Fruit fly (Drosophila melanogaster): Measurements from ENCODE around the gene CG14089.
A peak's percentile ranks its signal among the peaks of the same experiment; 100 is the strongest.

CG14089 gene

dm6 chr3L:19258199-19258598 is 22.4 kb downstream of the CG14089 start (continued):
- TF ChIP-seq jing (GFP tag; optimal IDR thresholded peaks at IDR 0.05), result no peak
- TF ChIP-seq CG6765 (GFP tag; optimal IDR thresholded peaks at IDR 0.05), result no peak
- no peak for TF ChIP-seq CG31441 (GFP tag; IDR thresholded peaks at IDR 0.05)
- TF ChIP-seq ems (GFP tag; optimal IDR thresholded peaks at IDR 0.05), result no peak
- no peak for TF ChIP-seq Atf-2 (GFP tag; optimal IDR thresholded peaks at IDR 0.05)
- no peak for TF ChIP-seq Hand (GFP tag; optimal IDR thresholded peaks at IDR 0.05)
- TF ChIP-seq ken (GFP tag; IDR thresholded peaks at IDR 0.05), result no peak
- TF ChIP-seq CG17802 (tag; optimal IDR thresholded peaks at IDR 0.05), result no peak
- TF ChIP-seq Xbp1 (GFP tag; optimal IDR thresholded peaks at IDR 0.05), result no peak
- no peak for TF ChIP-seq CG13894 (tag; optimal IDR thresholded peaks at IDR 0.05)
- TF ChIP-seq PHDP (tag; optimal IDR thresholded peaks at IDR 0.05), result no peak
- no peak for TF ChIP-seq CG1792 (GFP tag; optimal IDR thresholded peaks at IDR 0.05)
- TF ChIP-seq crp (GFP tag; optimal IDR thresholded peaks at IDR 0.05), result no peak
- TF ChIP-seq mirr (GFP tag; optimal IDR thresholded peaks at IDR 0.05), result no peak
- no peak for TF ChIP-seq CG3995 (GFP tag; optimal IDR thresholded peaks at IDR 0.05)
- TF ChIP-seq CG3281 (GFP tag; optimal IDR thresholded peaks at IDR 0.05), result no peak
- no peak for TF ChIP-seq stc (GFP tag; IDR thresholded peaks at IDR 0.05)
- no peak for TF ChIP-seq fru (optimal IDR thresholded peaks at IDR 0.05)
- no peak for TF ChIP-seq lola (GFP tag; optimal IDR thresholded peaks at IDR 0.05)
- no peak for TF ChIP-seq bab2 (GFP tag; optimal IDR thresholded peaks at IDR 0.05)
- no peak for TF ChIP-seq Gug (GFP tag; IDR thresholded peaks at IDR 0.05)
- TF ChIP-seq jumu (GFP tag; optimal IDR thresholded peaks at IDR 0.05), result no peak
- no peak for TF ChIP-seq CG9609 (GFP tag; optimal IDR thresholded peaks at IDR 0.05)
- no peak for TF ChIP-seq abd-A (tag; optimal IDR thresholded peaks at IDR 0.05)
- TF ChIP-seq bsh (GFP tag; optimal IDR thresholded peaks at IDR 0.05), result no peak
- TF ChIP-seq Vsx1 (GFP tag; optimal IDR thresholded peaks at IDR 0.05), result peak; percentile 44
- no peak for TF ChIP-seq pan (optimal IDR thresholded peaks at IDR 0.05)
- TF ChIP-seq pan (GFP tag; optimal IDR thresholded peaks at IDR 0.05 in 1 of 2, IDR thresholded peaks at IDR 0.05 in 1 of 2), result no peak
- TF ChIP-seq ind (GFP tag; optimal IDR thresholded peaks at IDR 0.05), result no peak
- no peak for TF ChIP-seq schlank (tag; optimal IDR thresholded peaks at IDR 0.05)
- no peak for TF ChIP-seq CG32767 (GFP tag; IDR thresholded peaks at IDR 0.05)
- no peak for TF ChIP-seq ERR (GFP tag; optimal IDR thresholded peaks at IDR 0.05)
- no peak for TF ChIP-seq Rx (GFP tag; IDR thresholded peaks at IDR 0.05)
- TF ChIP-seq Pdp1 (GFP tag; optimal IDR thresholded peaks at IDR 0.05), result peak in 1 of 2 experiments; percentile 63
- TF ChIP-seq tup (GFP tag; optimal IDR thresholded peaks at IDR 0.05), result no peak
- 0 out of 2 replicates have a peak, but pooled peaks have one; percentile 31 for TF ChIP-seq GATAe (GFP tag; conservative IDR thresholded peaks at IDR 0.05)
- peak; percentile 80; the same call in 1 of the 2 replicates for TF ChIP-seq sens-2 (GFP tag; IDR thresholded peaks at IDR 0.05)
- no peak for TF ChIP-seq kah (GFP tag; optimal IDR thresholded peaks at IDR 0.05)
- no peak for TF ChIP-seq Opbp (GFP tag; IDR thresholded peaks at IDR 0.05; ENCODE audit: partially characterized antibody)
- no peak for TF ChIP-seq crol (GFP tag; IDR thresholded peaks at IDR 0.05)
- TF ChIP-seq CG8388 (GFP tag; optimal IDR thresholded peaks at IDR 0.05), result no peak
- TF ChIP-seq CG30403 (GFP tag; optimal IDR thresholded peaks at IDR 0.05), result no peak
- TF ChIP-seq Dbx (GFP tag; IDR thresholded peaks at IDR 0.05), result no peak
- TF ChIP-seq dm (GFP tag; optimal IDR thresholded peaks at IDR 0.05), result no peak
- no peak for TF ChIP-seq CG8290 (GFP tag; optimal IDR thresholded peaks at IDR 0.05)
- TF ChIP-seq CG8290 (tag; optimal IDR thresholded peaks at IDR 0.05), result no peak
- TF ChIP-seq CG5245 (GFP tag; optimal IDR thresholded peaks at IDR 0.05), result no peak
- peak; percentile 77 for TF ChIP-seq grn (GFP tag; optimal IDR thresholded peaks at IDR 0.05)
- no peak for TF ChIP-seq esg (GFP tag; conservative IDR thresholded peaks at IDR 0.05)
- TF ChIP-seq CG18476 (GFP tag; optimal IDR thresholded peaks at IDR 0.05), result no peak
- peak; percentile 93 for TF ChIP-seq sug (tag; optimal IDR thresholded peaks at IDR 0.05)
- no peak for TF ChIP-seq MTF-1 (GFP tag; optimal IDR thresholded peaks at IDR 0.05; ENCODE audit: borderline replicate concordance)
